Worm (Caenorhabditis elegans) whole organism, L4 larva: ENCODE data around the gene col-133.

Source experiments
- D1046.2 ChIP-seq: fragments of 200-800 bp; sonication (Bioruptor generic); IDR thresholded peaks from 2 replicates; pipeline ENCODE4 v1.3.6; 2022; ENCODE audit warnings: missing genetic modification characterization, missing compliant biosample characterization
- F37D6.2 ChIP-seq: sonication (generic microtip); optimal IDR thresholded peaks from 2 replicates; lab custom pipeline; 2016; ENCODE audit warnings: mild to moderate bottlenecking, missing genetic modification characterization, missing compliant biosample characterization
- F49E8.2 ChIP-seq: sonication (generic microtip); optimal IDR thresholded peaks from 2 replicates; lab custom pipeline; 2016; ENCODE audit warnings: missing compliant biosample characterization, mild to moderate bottlenecking, missing genetic modification characterization, borderline replicate concordance
- Y105C5A.15 ChIP-seq: fragments of 200-800 bp; sonication (Bioruptor generic); IDR thresholded peaks from 2 replicates; pipeline ENCODE4 v1.3.6; 2022; ENCODE audit warnings: missing genetic modification characterization, missing compliant biosample characterization
- Y75B8A.6 ChIP-seq: fragments of 200-800 bp; sonication (Bioruptor generic); IDR thresholded peaks from 2 replicates; pipeline ENCODE4 v1.3.6; 2022; ENCODE audit warnings: missing genetic modification reagents, missing genetic modification characterization, missing compliant biosample characterization
- ZK337.2 ChIP-seq: fragments of 200-800 bp; sonication (Bioruptor generic); IDR thresholded peaks from 2 replicates; pipeline ENCODE4 v1.3.6; 2022; ENCODE audit warnings: missing genetic modification reagents, missing genetic modification characterization, missing compliant biosample characterization
- ceh-28 ChIP-seq: fragments of 150-350 bp; optimal IDR thresholded peaks from 2 replicates; lab custom pipeline; 2014; ENCODE audit warnings: missing biosample characterization, missing genetic modification reagents, missing genetic modification characterization
- ceh-62 ChIP-seq: sonication (generic microtip); optimal IDR thresholded peaks from 2 replicates; lab custom pipeline; 2017; ENCODE audit warnings: missing biosample characterization, missing genetic modification characterization
- ceh-82 ChIP-seq: sonication (generic microtip); optimal IDR thresholded peaks from 2 replicates; lab custom pipeline; 2017; ENCODE audit warnings: missing biosample characterization, missing genetic modification characterization
- ces-1 ChIP-seq: fragments of 150-350 bp; sonication (generic microtip); optimal IDR thresholded peaks from 4 replicates; lab custom pipeline; 2014; ENCODE audit warnings: missing biosample characterization, missing genetic modification reagents, missing genetic modification characterization
- daf-19 ChIP-seq: fragments of 200-800 bp; sonication (Bioruptor generic); conservative IDR thresholded peaks from 2 replicates; pipeline ENCODE4 v1.3.6; 2022; ENCODE audit warnings: missing genetic modification characterization, missing compliant biosample characterization
- dve-1 ChIP-seq: sonication (generic microtip); optimal IDR thresholded peaks from 2 replicates; lab custom pipeline; 2017; ENCODE audit warnings: antibody characterized with exemption, mild to moderate bottlenecking, missing genetic modification characterization, missing compliant biosample characterization; ENCODE audit not compliant: insufficient read depth
- hif-1 ChIP-seq, 2 experiments: sonication (generic microtip); optimal IDR thresholded peaks; 2 replicates each; lab custom pipeline; 2016 to 2017; ENCODE audit warnings: missing compliant biosample characterization in 2 of 2, missing genetic modification characterization in 2 of 2, missing genetic modification reagents in 2 of 2, missing genotype in 2 of 2, mild to moderate bottlenecking in 1 of 2
- hlh-11 ChIP-seq: fragments of 200-800 bp; sonication (Bioruptor generic); optimal IDR thresholded peaks from 2 replicates; lab custom pipeline; 2018; ENCODE audit warnings: mild to moderate bottlenecking, missing genetic modification characterization, missing compliant biosample characterization
- hlh-30 ChIP-seq: sonication (generic microtip); optimal IDR thresholded peaks from 2 replicates; lab custom pipeline; 2017; ENCODE audit warnings: antibody characterized with exemption, mild to moderate bottlenecking, missing genetic modification characterization, missing compliant biosample characterization; ENCODE audit not compliant: insufficient read depth
- lim-7 ChIP-seq: fragments of 200-800 bp; sonication (Bioruptor generic); IDR thresholded peaks from 2 replicates; pipeline ENCODE4 v1.3.6; 2022; ENCODE audit warnings: missing genetic modification characterization, missing compliant biosample characterization
- lin-1 ChIP-seq: fragments of 200-800 bp; sonication (Bioruptor generic); IDR thresholded peaks from 2 replicates; pipeline ENCODE4 v1.3.6; 2022; ENCODE audit warnings: missing genetic modification reagents, missing genetic modification characterization, missing compliant biosample characterization
- lin-13 ChIP-seq: fragments of 150-350 bp; optimal IDR thresholded peaks from 2 replicates; lab custom pipeline; 2014; ENCODE audit warnings: missing biosample characterization, missing genetic modification reagents, missing genetic modification characterization
- lin-38 ChIP-seq: fragments of 200-800 bp; sonication (Bioruptor generic); IDR thresholded peaks from 2 replicates; pipeline ENCODE4 v1.3.6; 2022; ENCODE audit warnings: missing genetic modification reagents, missing genetic modification characterization, missing compliant biosample characterization
- mxl-2 ChIP-seq: fragments of 200-800 bp; sonication (Bioruptor generic); conservative IDR thresholded peaks from 2 replicates; pipeline ENCODE4 v1.3.6; 2022; ENCODE audit warnings: missing genetic modification reagents, missing genetic modification characterization, missing compliant biosample characterization
- mxl-3 ChIP-seq: fragments of 200-800 bp; sonication (Bioruptor generic); optimal IDR thresholded peaks from 2 replicates; lab custom pipeline; 2018; ENCODE audit warnings: mild to moderate bottlenecking, missing genetic modification characterization, missing compliant biosample characterization
- nhr-25 ChIP-seq: sonication (generic microtip); optimal IDR thresholded peaks from 2 replicates; lab custom pipeline; 2017; ENCODE audit warnings: missing genetic modification characterization, mild to moderate bottlenecking, missing compliant biosample characterization, antibody characterized with exemption, moderate library complexity, borderline replicate concordance; ENCODE audit not compliant: insufficient read depth
- nhr-28 ChIP-seq: fragments of 150-350 bp; optimal IDR thresholded peaks from 2 replicates; lab custom pipeline; 2014; ENCODE audit warnings: missing biosample characterization, missing genetic modification characterization
- nhr-48 ChIP-seq: sonication (generic microtip); optimal IDR thresholded peaks from 2 replicates; lab custom pipeline; 2016; ENCODE audit warnings: mild to moderate bottlenecking, missing genetic modification characterization, missing compliant biosample characterization
- nhr-77 ChIP-seq: fragments of 150-350 bp; optimal IDR thresholded peaks from 2 replicates; lab custom pipeline; 2014; ENCODE audit warnings: missing biosample characterization, missing genetic modification characterization
- pha-4 ChIP-seq, 2 experiments: fragments of 150-350 bp in 1 of 2; fragments of 200-800 bp in 1 of 2; sonication (Bioruptor generic) in 1 of 2; IDR thresholded peaks in 1 of 2; optimal IDR thresholded peaks in 1 of 2; 2 replicates each; pipeline versions ENCODE4 v1.3.6 to Lab custom; 2014 to 2022; ENCODE audit warnings: missing genetic modification characterization in 2 of 2, missing genetic modification reagents in 2 of 2, missing biosample characterization in 1 of 2, missing compliant biosample characterization in 1 of 2
- php-3 ChIP-seq: fragments of 200-800 bp; sonication (Bioruptor generic); IDR thresholded peaks from 2 replicates; pipeline ENCODE4 v1.3.6; 2022; ENCODE audit warnings: missing genetic modification reagents, missing genetic modification characterization, missing compliant biosample characterization
- rbr-2 ChIP-seq: sonication (generic microtip); optimal IDR thresholded peaks from 2 replicates; lab custom pipeline; 2016; ENCODE audit warnings: missing genotype, missing genetic modification characterization, missing compliant biosample characterization
- saeg-2 ChIP-seq: fragments of 200-800 bp; sonication (Bioruptor generic); IDR thresholded peaks from 2 replicates; pipeline ENCODE4 v1.3.6; 2022; ENCODE audit warnings: missing genetic modification reagents, missing genetic modification characterization, missing compliant biosample characterization
- set-16 ChIP-seq: fragments of 200-800 bp; sonication (Bioruptor generic); IDR thresholded peaks from 2 replicates; pipeline ENCODE4 v1.3.6; 2022; ENCODE audit warnings: missing genetic modification reagents, missing genetic modification characterization, missing compliant biosample characterization
- spr-1 ChIP-seq: sonication (generic microtip); optimal IDR thresholded peaks from 2 replicates; lab custom pipeline; 2016; ENCODE audit warnings: mild to moderate bottlenecking, missing genetic modification characterization, missing compliant biosample characterization
- spr-3 ChIP-seq: fragments of 200-800 bp; sonication (Bioruptor generic); optimal IDR thresholded peaks from 2 replicates; lab custom pipeline; 2018; ENCODE audit warnings: mild to moderate bottlenecking, missing genetic modification characterization, missing compliant biosample characterization
- unc-130 ChIP-seq: sonication (generic microtip); optimal IDR thresholded peaks from 2 replicates; lab custom pipeline; 2016; ENCODE audit warnings: missing genetic modification reagents, missing genetic modification characterization, missing compliant biosample characterization
- unc-39 ChIP-seq: sonication (generic microtip); optimal IDR thresholded peaks from 2 replicates; lab custom pipeline; 2017; ENCODE audit warnings: missing biosample characterization, missing genetic modification characterization
- unc-62 ChIP-seq, 3 experiments: fragments of 150-350 bp in 1 of 3; sonication (generic microtip); optimal IDR thresholded peaks in 2 of 3; peaks in 1 of 3; 1 replicate in 1 of 3; 2 replicates in 2 of 3; lab custom pipeline; 2014 to 2017; ENCODE audit warnings: missing biosample characterization in 3 of 3, missing genetic modification characterization in 3 of 3, missing genetic modification reagents in 3 of 3, missing genotype in 1 of 3
- vab-7 ChIP-seq: fragments of 200-800 bp; sonication (Bioruptor generic); IDR thresholded peaks from 2 replicates; pipeline ENCODE4 v1.3.6; 2022; ENCODE audit warnings: missing genetic modification reagents, missing genetic modification characterization, missing compliant biosample characterization

The col-133 gene

ce11 chrIV:14103054-14103453, 3.9 kb upstream of the col-133 start, which contains the start of gene F52B11.5 (continued):
- TF ChIP-seq spr-1 (tag; lab: Kevin White, UChicago) (no peak), lim-7 (GFP tag; lab: Robert Waterston, UW) (no peak), nhr-77 (tag; lab: Kevin White, UChicago) (peak; percentile 39)

- TF ChIP-seq unc-130 (GFP tag; lab: Kevin White, UChicago) (no peak), set-16 (GFP tag; lab: Robert Waterston, UW) (peak; percentile 99), pha-4 (GFP tag; IDR thresholded peaks at IDR 0.05; lab: Robert Waterston, UW) (peak; percentile 62; the same call in 1 of the 2 replicates), pha-4 (tag; optimal IDR thresholded peaks at IDR 0.05; lab: Kevin White, UChicago) (no peak), rbr-2 (tag; lab: Kevin White, UChicago) (peak; percentile 28), lin-1 (GFP tag; lab: Robert Waterston, UW) (no peak), unc-62 (GFP tag; optimal IDR thresholded peaks at IDR 0.05 in 1 of 2; lab: Kevin White, UChicago) (peak in 1 of 2 experiments; percentile 23), unc-62 (tag; optimal IDR thresholded peaks at IDR 0.05; lab: Kevin White, UChicago) (no peak), F49E8.2 (tag; lab: Kevin White, UChicago) (no peak), php-3 (GFP tag; lab: Robert Waterston, UW) (0 out of 2 replicates have a peak, but pooled peaks have one; percentile 33), lin-38 (peak; percentile 30; the same call in 1 of the 2 replicates), mxl-3 (GFP tag; lab: Kevin White, UChicago) (no peak)
Observed at ce11 chrIV:14098540-14099098, 537 bp downstream of the col-133 start.

DNA sequence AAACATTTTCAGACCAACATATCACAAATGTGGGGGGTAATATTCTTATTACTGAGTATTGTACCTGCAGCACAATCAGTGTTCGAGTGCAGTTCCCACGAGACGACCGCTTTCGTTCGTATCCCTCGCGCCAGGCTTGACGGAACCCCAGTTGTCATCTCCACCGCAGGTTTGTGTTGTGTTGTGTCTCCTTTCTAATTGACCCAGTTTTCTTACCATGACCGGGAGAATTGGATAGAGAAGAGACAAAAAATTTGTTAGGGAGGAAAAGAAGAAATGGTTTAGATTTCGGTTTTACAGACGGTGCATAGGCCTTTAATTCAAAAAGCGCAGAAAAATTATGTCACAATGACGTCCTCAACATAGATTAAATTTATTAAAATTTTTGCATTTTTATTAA, 7.9 kb downstream of the col-133 start, which contains the start of gene noah-2:
Gene noah-2 (plus strand): TSS at position 13 of the 400 bp plus-strand sequence.
- TF ChIP-seq ceh-62 (no peak), F37D6.2 (tag; lab: Kevin White, UChicago) (no peak), hif-1 (tag; optimal IDR thresholded peaks at IDR 0.05; lab: Kevin White, UChicago) (no peak), pha-4 (GFP tag; IDR thresholded peaks at IDR 0.05; lab: Robert Waterston, UW) (no peak), pha-4 (tag; optimal IDR thresholded peaks at IDR 0.05; lab: Kevin White, UChicago) (no peak), dve-1 (no peak), nhr-28 (peak; percentile 4), vab-7 (no peak), hlh-30 (peak; percentile 10), ZK337.2 (GFP tag; lab: Robert Waterston, UW) (no peak), mxl-3 (GFP tag; lab: Kevin White, UChicago) (peak; percentile 20), D1046.2 (GFP tag; lab: Robert Waterston, UW) (no peak), unc-39 (tag; lab: Kevin White, UChicago) (no peak), hlh-11 (tag; lab: Kevin White, UChicago) (peak; percentile 6), saeg-2 (no peak), ceh-28 (tag; lab: Kevin White, UChicago) (no peak), nhr-48 (tag; lab: Kevin White, UChicago) (no peak)
- TF ChIP-seq, all 104 proteins: peak for 4

ce11 chrIV:14089749-14090148, 9.4 kb downstream of the col-133 start:
- TF ChIP-seq unc-130 (GFP tag; lab: Kevin White, UChicago) (no peak), lin-13 (GFP tag; lab: Kevin White, UChicago) (no peak), nhr-28 (peak; percentile 48), hlh-30 (peak; percentile 41), ces-1 (GFP tag; lab: Kevin White, UChicago) (no peak), Y75B8A.6 (GFP tag; lab: Robert Waterston, UW) (no peak), saeg-2 (no peak), unc-62 (GFP tag; optimal IDR thresholded peaks at IDR 0.05 in 1 of 2; lab: Kevin White, UChicago) (peak in 1 of 2 experiments; percentile 83), unc-62 (tag; optimal IDR thresholded peaks at IDR 0.05; lab: Kevin White, UChicago) (no peak), daf-19 (no peak), Y105C5A.15 (GFP tag; lab: Robert Waterston, UW) (no peak), lin-1 (GFP tag; lab: Robert Waterston, UW) (no peak), ZK337.2 (GFP tag; lab: Robert Waterston, UW) (no peak), nhr-48 (tag; lab: Kevin White, UChicago) (no peak), spr-3 (GFP tag; lab: Kevin White, UChicago) (no peak), mxl-2 (GFP tag; lab: Robert Waterston, UW) (no peak), ceh-82 (tag; lab: Kevin White, UChicago) (no peak), rbr-2 (tag; lab: Kevin White, UChicago) (no peak), nhr-25 (tag; lab: Kevin White, UChicago) (peak; percentile 73)
